Fruit fly (Drosophila melanogaster) whole organism, wandering third instar larva: ENCODE measurements around the gene PIG-L.

Experiments
- Abd-B ChIP-seq: fragments of >200 bp; optimal IDR thresholded peaks from 2 replicates; lab custom pipeline; 2017; ENCODE audit warnings: missing biosample characterization, missing genetic modification characterization
- Dfd ChIP-seq: fragments of >200 bp; optimal IDR thresholded peaks from 2 replicates; lab custom pipeline; 2017; ENCODE audit warnings: missing biosample characterization, missing genetic modification characterization
- Hr78 ChIP-seq: fragments of >200 bp; optimal IDR thresholded peaks from 2 replicates; lab custom pipeline; 2017; ENCODE audit warnings: missing biosample characterization, missing genetic modification characterization
- Mio ChIP-seq: sonication (Bioruptor generic); optimal IDR thresholded peaks from 2 replicates; lab custom pipeline; 2016; ENCODE audit warnings: missing biosample characterization, missing genetic modification characterization
- Myc ChIP-seq: fragments of >200 bp; optimal IDR thresholded peaks from 2 replicates; lab custom pipeline; 2017
- brk ChIP-seq: fragments of 200-800 bp; sonication (Bioruptor generic); optimal IDR thresholded peaks from 2 replicates; lab custom pipeline; 2016; ENCODE audit warnings: missing biosample characterization, mild to moderate bottlenecking, missing genetic modification characterization
- foxo ChIP-seq, 2 experiments: fragments of 200-800 bp; sonication (Bioruptor generic); optimal IDR thresholded peaks; 2 replicates in 1 of 2; 3 replicates in 1 of 2; lab custom pipeline; 2016 to 2017; ENCODE audit warnings: missing biosample characterization in 2 of 2, missing genetic modification characterization in 2 of 2
- h ChIP-seq: fragments of 200-800 bp; sonication (Bioruptor generic); optimal IDR thresholded peaks from 3 replicates; lab custom pipeline; 2016; ENCODE audit warnings: missing biosample characterization, mild to moderate bottlenecking, missing genetic modification characterization
- pan ChIP-seq: fragments of >200 bp; optimal IDR thresholded peaks from 2 replicates; lab custom pipeline; 2017

DNA sequence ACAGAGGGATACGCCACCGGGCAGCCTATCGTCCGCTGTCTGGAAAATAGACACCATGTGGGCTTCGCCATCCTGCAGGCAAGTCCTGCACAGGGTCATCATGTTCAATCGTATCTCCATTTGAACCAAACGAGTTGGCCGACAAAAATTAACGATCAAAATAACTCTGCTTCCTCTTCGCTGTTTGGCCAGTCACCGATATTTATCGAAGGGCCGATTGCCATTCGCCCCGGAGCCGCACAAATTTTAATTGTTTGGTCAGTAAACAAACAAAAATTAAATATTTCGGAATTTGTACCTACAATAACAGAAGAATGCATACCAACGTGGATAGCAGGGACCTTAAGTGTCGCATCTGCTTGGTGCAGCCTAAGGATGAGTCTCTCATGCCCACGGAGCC is 6.7 kb upstream of the PIG-L start, which contains the start of the genes CG4424 and CG4854:
- TF ChIP-seq pan (no peak), h (GFP tag; lab: Kevin White, UChicago) (no peak), Mio (GFP tag; lab: Kevin White, UChicago) (no peak), Hr78 (GFP tag; lab: Kevin White, UChicago) (no peak), Dfd (GFP tag; lab: Kevin White, UChicago) (no peak), foxo (GFP tag; optimal IDR thresholded peaks at IDR 0.05; lab: Kevin White, UChicago) (no peak), Myc (lab: Kevin White, UChicago) (no peak), brk (no peak), Abd-B (no peak)
